Fruit fly (Drosophila melanogaster) whole organism, adult: Measurements from ENCODE around the gene CG14965.
A peak's percentile ranks its signal among the peaks of the same experiment; 100 is the strongest.

ENCODE experiments used
- CG11617 ChIP-seq: fragments of 200-800 bp; sonication (Bioruptor generic); optimal IDR thresholded peaks from 2 replicates; lab custom pipeline; 2017; ENCODE audit warnings: mild to moderate bottlenecking, missing biosample characterization, missing genetic modification reagents, missing genetic modification characterization
- CG12768 ChIP-seq: fragments of 200-800 bp; sonication (Bioruptor generic); optimal IDR thresholded peaks from 2 replicates; lab custom pipeline; 2017; ENCODE audit warnings: missing biosample characterization, missing genetic modification characterization, mild to moderate bottlenecking, moderate library complexity, missing genetic modification reagents
- CG14711 ChIP-seq: fragments of 200-800 bp; sonication (Bioruptor generic); optimal IDR thresholded peaks from 2 replicates; lab custom pipeline; 2018; ENCODE audit warnings: missing biosample characterization, mild to moderate bottlenecking, missing genetic modification characterization, moderate library complexity
- CG1620 ChIP-seq: fragments of 200-800 bp; sonication (Bioruptor generic); optimal IDR thresholded peaks from 2 replicates; lab custom pipeline; 2016; ENCODE audit warnings: missing biosample characterization, missing genetic modification characterization
- CG33017 ChIP-seq: fragments of 200-800 bp; sonication (Bioruptor generic); optimal IDR thresholded peaks from 2 replicates; lab custom pipeline; 2018; ENCODE audit warnings: missing biosample characterization, mild to moderate bottlenecking, missing genetic modification characterization, moderate library complexity
- CG5204 ChIP-seq: fragments of 200-800 bp; sonication (Bioruptor generic); optimal IDR thresholded peaks from 2 replicates; lab custom pipeline; 2016; ENCODE audit warnings: missing biosample characterization, missing genetic modification characterization
- CG7045 ChIP-seq: fragments of 200-800 bp; sonication (Bioruptor generic); optimal IDR thresholded peaks from 2 replicates; lab custom pipeline; 2017; ENCODE audit warnings: missing biosample characterization, mild to moderate bottlenecking, missing genetic modification characterization
- CG7101 ChIP-seq: fragments of 200-800 bp; sonication (Bioruptor generic); optimal IDR thresholded peaks from 2 replicates; lab custom pipeline; 2018; ENCODE audit warnings: missing biosample characterization, mild to moderate bottlenecking, missing genetic modification characterization, moderate library complexity
- Clk ChIP-seq: fragments of 200-800 bp; sonication (Bioruptor generic); optimal IDR thresholded peaks from 2 replicates; lab custom pipeline; 2017; ENCODE audit warnings: missing biosample characterization, missing genetic modification characterization
- Crg-1 ChIP-seq: fragments of 200-800 bp; sonication (Bioruptor generic); optimal IDR thresholded peaks from 2 replicates; lab custom pipeline; 2016; ENCODE audit warnings: missing biosample characterization, missing genetic modification characterization
- Hr96 ChIP-seq: fragments of 200-800 bp; sonication (Bioruptor generic); optimal IDR thresholded peaks from 2 replicates; lab custom pipeline; 2016; ENCODE audit warnings: missing biosample characterization, missing genetic modification characterization
- Mnt ChIP-seq: fragments of 200-800 bp; sonication (Bioruptor generic); optimal IDR thresholded peaks from 2 replicates; lab custom pipeline; 2016; ENCODE audit warnings: missing biosample characterization, mild to moderate bottlenecking, missing genetic modification characterization
- bab1 ChIP-seq: fragments of 200-800 bp; sonication (Bioruptor generic); optimal IDR thresholded peaks from 3 replicates; lab custom pipeline; 2019; ENCODE audit warnings: missing biosample characterization, mild to moderate bottlenecking, missing genetic modification characterization, moderate library complexity
- cic ChIP-seq: fragments of 200-800 bp; sonication (Bioruptor generic); optimal IDR thresholded peaks from 2 replicates; lab custom pipeline; 2017; ENCODE audit warnings: missing biosample characterization, mild to moderate bottlenecking, missing genetic modification characterization, moderate library complexity
- cnc ChIP-seq, 2 experiments: fragments of >200 bp; optimal IDR thresholded peaks; 2 replicates each; lab custom pipeline; 2017
- kay ChIP-seq: fragments of 200-800 bp; sonication (Bioruptor generic); peaks from one replicate; lab custom pipeline; 2016; ENCODE audit warnings: missing biosample characterization, missing genetic modification characterization, borderline replicate concordance
- ovo ChIP-seq: fragments of 200-800 bp; sonication (Bioruptor generic); optimal IDR thresholded peaks from 2 replicates; lab custom pipeline; 2016; ENCODE audit warnings: missing biosample characterization, missing genetic modification characterization
- pad ChIP-seq: fragments of 200-800 bp; sonication (Bioruptor generic); optimal IDR thresholded peaks from 3 replicates; lab custom pipeline; 2017; ENCODE audit warnings: missing biosample characterization, missing genetic modification characterization, mild to moderate bottlenecking, moderate library complexity, missing genetic modification reagents
- tj ChIP-seq: fragments of 200-800 bp; sonication (Bioruptor generic); optimal IDR thresholded peaks from 3 replicates; lab custom pipeline; 2017; ENCODE audit warnings: missing biosample characterization, mild to moderate bottlenecking, missing genetic modification characterization, moderate library complexity
- toe ChIP-seq: fragments of 200-800 bp; sonication (Bioruptor generic); optimal IDR thresholded peaks from 2 replicates; lab custom pipeline; 2016; ENCODE audit warnings: missing biosample characterization, missing genetic modification characterization

Gene CG14965

DNA sequence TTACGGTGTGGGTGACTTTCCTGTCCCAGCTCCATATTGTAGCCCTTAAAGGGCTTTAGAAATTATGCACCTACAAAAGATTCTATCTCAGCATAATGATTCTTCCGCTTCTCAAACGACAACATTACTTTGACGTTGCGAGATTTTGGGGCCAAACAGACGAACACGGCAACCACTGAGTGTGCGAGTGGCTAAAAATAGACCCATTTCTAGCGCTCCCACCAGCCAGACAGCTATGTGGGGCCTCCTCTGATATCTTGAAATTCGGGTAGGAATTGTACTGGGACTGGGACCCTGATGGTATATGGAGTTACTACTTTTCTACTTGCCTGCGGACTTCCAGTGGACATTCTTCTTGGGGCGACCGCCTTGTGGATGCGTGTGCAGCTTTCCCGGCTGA is 14.4 kb downstream of the CG14965 start:
- TF ChIP-seq Clk (no peak), Mnt (GFP tag; lab: Kevin White, UChicago) (no peak), CG33017 (no peak), cic (GFP tag; lab: Kevin White, UChicago) (no peak), CG7101 (tag; lab: Kevin White, UChicago) (no peak), Hr96 (GFP tag; lab: Kevin White, UChicago) (no peak)

DNA sequence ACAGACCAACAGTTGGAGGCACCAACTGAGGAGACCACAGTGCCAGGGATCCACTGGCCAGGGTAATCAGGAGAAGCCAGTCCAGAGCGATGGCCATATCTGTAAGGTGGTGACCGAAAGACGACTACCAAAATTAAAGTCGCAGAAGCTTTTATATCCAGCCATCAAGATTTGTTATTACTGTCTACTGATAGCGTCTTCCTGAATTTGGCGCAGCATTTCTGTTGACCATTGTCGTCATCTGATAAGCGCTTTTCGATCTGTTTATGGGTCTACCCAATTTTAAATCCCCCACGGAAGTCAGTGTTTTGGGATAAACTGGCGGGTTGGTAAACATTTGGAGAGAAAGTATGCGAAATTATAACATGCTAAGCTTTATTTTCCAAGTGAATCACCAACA is 19.8 kb downstream of the CG14965 start, which contains the start of gene CG14963:
Gene CG14963, minus strand, starts transcription at position 101 of the 400 bp plus-strand sequence.
- TF ChIP-seq ovo (GFP tag; lab: Kevin White, UChicago): no peak
- no peak for TF ChIP-seq CG7045 (GFP tag; lab: Kevin White, UChicago)
- TF ChIP-seq Hr96 (GFP tag; lab: Kevin White, UChicago): no peak
- TF ChIP-seq Clk: no peak
- TF ChIP-seq cnc (optimal IDR thresholded peaks at IDR 0.05; lab: Kevin White, UChicago): no peak
- no peak for TF ChIP-seq Crg-1 (GFP tag; lab: Kevin White, UChicago)
- no peak for TF ChIP-seq pad (GFP tag; lab: Kevin White, UChicago)
- TF ChIP-seq Mnt (GFP tag; lab: Kevin White, UChicago): no peak
- no peak for TF ChIP-seq tj (GFP tag; lab: Kevin White, UChicago)
- TF ChIP-seq CG7101 (tag; lab: Kevin White, UChicago): no peak
- TF ChIP-seq toe (GFP tag; lab: Kevin White, UChicago): no peak
- no peak for TF ChIP-seq CG1620 (GFP tag; lab: Kevin White, UChicago)
- no peak for TF ChIP-seq kay (GFP tag; lab: Kevin White, UChicago)
- no peak for TF ChIP-seq bab1
- no peak for TF ChIP-seq CG12768 (GFP tag; lab: Kevin White, UChicago)
- TF ChIP-seq cic (GFP tag; lab: Kevin White, UChicago): no peak
- no peak for TF ChIP-seq CG14711 (tag; lab: Kevin White, UChicago)
- no peak for TF ChIP-seq CG33017
- TF ChIP-seq CG11617 (GFP tag; lab: Kevin White, UChicago): no peak

DNA sequence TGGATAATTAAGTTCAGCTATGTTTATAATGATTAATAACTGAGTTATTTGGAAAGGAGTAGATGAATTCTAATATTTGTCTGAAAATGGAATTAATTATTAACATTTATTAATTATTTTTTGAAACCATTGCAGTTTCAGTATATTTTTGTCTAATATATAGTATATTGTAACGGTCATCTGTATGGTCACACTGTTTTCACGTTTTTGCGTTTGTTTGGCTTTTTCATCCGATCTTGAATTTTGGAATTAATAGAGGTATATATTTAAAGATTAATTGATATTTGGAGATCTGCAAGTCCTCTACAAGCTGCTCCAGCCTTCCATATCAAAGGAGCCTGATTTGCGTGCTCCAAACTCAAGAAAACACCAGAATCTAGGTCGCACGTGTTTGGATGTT is 23.2 kb downstream of the CG14965 start, which contains the start of the genes CG32278 and CG32281:
Gene CG32278, plus strand, starts transcription at position 180 of the 400 bp plus-strand sequence.
Gene CG32281, plus strand, starts transcription at position 269 of the 400 bp plus-strand sequence.
- no peak for TF ChIP-seq CG11617 (GFP tag; lab: Kevin White, UChicago)
- no peak for TF ChIP-seq CG14711 (tag; lab: Kevin White, UChicago)
- no peak for TF ChIP-seq bab1
- peak; percentile 28 for TF ChIP-seq Mnt (GFP tag; lab: Kevin White, UChicago)

DNA sequence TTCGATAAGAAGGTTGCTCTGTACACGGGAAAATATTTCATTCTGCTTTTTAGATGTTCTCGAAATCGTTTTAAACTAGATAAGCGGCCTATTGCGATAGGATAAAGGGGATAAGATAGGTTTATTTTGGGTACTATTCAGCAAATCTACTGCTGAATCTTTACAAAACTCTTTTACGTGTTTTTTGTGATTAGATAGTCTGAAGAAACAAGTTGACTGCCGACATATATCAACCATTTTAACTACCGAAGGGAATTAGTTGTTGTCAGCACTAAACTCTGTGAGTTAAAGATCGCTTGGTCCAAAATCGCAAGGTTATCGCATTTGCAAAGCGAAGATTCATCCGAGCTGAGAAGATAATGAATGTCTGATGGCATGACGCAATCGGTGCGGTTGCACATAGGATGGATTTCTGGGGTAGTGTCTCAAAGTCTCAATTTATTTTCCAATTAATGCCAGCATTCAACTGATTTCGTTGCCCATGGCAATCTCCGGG is 26.0 kb downstream of the CG14965 start, which contains the start of gene Asciz:
Gene Asciz, minus strand, starts transcription at position 51 of the 496 bp plus-strand sequence.
- TF ChIP-seq Hr96 (GFP tag; lab: Kevin White, UChicago) (no peak), CG12768 (GFP tag; lab: Kevin White, UChicago) (peak; percentile 14)

DNA sequence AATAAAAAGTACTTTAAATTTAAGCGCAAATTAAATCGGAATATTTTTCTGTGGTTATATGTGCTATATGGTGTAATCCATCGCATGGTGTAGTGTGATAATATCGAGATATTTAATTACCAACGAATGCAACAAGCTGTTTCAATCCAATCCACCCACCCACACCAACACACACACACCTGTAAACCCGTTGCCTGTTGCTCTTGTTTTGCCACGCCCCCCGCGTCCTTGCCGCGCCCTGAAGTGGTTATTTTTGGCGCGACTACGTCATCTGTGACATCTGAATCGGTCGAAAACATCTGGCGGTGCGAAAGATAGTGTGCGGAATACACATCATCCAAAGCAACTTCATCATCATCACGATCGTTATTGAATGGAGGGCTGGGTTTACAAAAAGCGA is 26.9 kb downstream of the CG14965 start:
- TF ChIP-seq cic (GFP tag; lab: Kevin White, UChicago) (no peak), Hr96 (GFP tag; lab: Kevin White, UChicago) (no peak), CG11617 (GFP tag; lab: Kevin White, UChicago) (peak; percentile 1), kay (GFP tag; lab: Kevin White, UChicago) (no peak), Crg-1 (GFP tag; lab: Kevin White, UChicago) (no peak)

DNA sequence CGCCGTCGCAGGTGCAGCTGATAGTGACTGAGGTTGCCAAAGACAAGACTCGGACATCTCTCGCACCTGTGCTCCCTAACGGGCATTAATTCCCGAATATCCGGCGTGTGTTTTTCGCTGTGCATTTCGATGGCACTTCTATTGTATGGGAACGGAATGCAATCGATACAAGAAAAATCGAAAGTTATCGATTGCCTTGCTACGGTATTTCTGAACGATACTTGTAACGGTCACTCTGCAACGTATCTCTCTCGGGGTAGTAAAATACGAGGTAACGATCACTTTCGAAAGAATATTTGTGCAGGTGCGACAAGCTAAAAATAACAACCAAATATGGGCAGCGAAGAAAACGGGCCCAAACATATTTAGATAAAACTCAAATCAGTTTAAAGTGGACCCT is 27.3 kb downstream of the CG14965 start, which contains the start of gene CG32280:
Gene CG32280, plus strand, starts transcription at position 231 of the 400 bp plus-strand sequence.
- TF ChIP-seq CG5204 (GFP tag; lab: Kevin White, UChicago) (no peak), tj (GFP tag; lab: Kevin White, UChicago) (no peak), Clk (no peak), CG1620 (GFP tag; lab: Kevin White, UChicago) (no peak), CG33017 (no peak), bab1 (peak; percentile 60), Mnt (GFP tag; lab: Kevin White, UChicago) (peak; percentile 30), CG7045 (GFP tag; lab: Kevin White, UChicago) (no peak), pad (GFP tag; lab: Kevin White, UChicago) (no peak), CG14711 (tag; lab: Kevin White, UChicago) (no peak), CG7101 (tag; lab: Kevin White, UChicago) (peak; percentile 10), Crg-1 (GFP tag; lab: Kevin White, UChicago) (peak; percentile 57), toe (GFP tag; lab: Kevin White, UChicago) (no peak), Hr96 (GFP tag; lab: Kevin White, UChicago) (no peak), CG11617 (GFP tag; lab: Kevin White, UChicago) (peak; percentile 19), CG12768 (GFP tag; lab: Kevin White, UChicago) (no peak), cic (GFP tag; lab: Kevin White, UChicago) (peak; percentile 17), kay (GFP tag; lab: Kevin White, UChicago) (no peak), ovo (GFP tag; lab: Kevin White, UChicago) (peak; percentile 39), cnc (optimal IDR thresholded peaks at IDR 0.05; lab: Kevin White, UChicago) (no peak)

DNA sequence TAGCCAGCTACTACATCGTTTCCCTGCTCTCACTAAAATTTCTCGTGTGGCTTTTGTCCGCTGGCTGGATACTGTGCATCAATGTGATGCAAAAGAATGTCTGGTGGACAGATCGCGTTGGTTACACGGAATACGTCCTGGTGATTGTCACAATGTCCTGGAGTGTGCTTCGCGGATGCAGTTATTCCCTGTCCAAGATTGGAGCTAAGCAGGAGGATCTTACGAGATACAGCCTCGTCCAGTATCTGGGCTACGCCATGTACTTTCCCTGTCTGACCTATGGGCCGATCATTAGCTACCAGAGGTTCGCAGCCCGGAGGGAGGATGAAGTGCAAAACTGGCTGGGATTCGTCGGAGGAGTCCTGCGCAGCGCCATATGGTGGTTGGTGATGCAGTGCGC is 29.7 kb downstream of the CG14965 start:
- TF ChIP-seq kay (GFP tag; lab: Kevin White, UChicago) (no peak), Clk (no peak), CG14711 (tag; lab: Kevin White, UChicago) (no peak), CG7045 (GFP tag; lab: Kevin White, UChicago) (no peak), cic (GFP tag; lab: Kevin White, UChicago) (no peak), toe (GFP tag; lab: Kevin White, UChicago) (no peak), pad (GFP tag; lab: Kevin White, UChicago) (no peak), CG11617 (GFP tag; lab: Kevin White, UChicago) (no peak), CG7101 (tag; lab: Kevin White, UChicago) (no peak)
